Fruit fly (Drosophila melanogaster): Measurements from ENCODE around the gene CG5177.

Gene CG5177

DNA sequence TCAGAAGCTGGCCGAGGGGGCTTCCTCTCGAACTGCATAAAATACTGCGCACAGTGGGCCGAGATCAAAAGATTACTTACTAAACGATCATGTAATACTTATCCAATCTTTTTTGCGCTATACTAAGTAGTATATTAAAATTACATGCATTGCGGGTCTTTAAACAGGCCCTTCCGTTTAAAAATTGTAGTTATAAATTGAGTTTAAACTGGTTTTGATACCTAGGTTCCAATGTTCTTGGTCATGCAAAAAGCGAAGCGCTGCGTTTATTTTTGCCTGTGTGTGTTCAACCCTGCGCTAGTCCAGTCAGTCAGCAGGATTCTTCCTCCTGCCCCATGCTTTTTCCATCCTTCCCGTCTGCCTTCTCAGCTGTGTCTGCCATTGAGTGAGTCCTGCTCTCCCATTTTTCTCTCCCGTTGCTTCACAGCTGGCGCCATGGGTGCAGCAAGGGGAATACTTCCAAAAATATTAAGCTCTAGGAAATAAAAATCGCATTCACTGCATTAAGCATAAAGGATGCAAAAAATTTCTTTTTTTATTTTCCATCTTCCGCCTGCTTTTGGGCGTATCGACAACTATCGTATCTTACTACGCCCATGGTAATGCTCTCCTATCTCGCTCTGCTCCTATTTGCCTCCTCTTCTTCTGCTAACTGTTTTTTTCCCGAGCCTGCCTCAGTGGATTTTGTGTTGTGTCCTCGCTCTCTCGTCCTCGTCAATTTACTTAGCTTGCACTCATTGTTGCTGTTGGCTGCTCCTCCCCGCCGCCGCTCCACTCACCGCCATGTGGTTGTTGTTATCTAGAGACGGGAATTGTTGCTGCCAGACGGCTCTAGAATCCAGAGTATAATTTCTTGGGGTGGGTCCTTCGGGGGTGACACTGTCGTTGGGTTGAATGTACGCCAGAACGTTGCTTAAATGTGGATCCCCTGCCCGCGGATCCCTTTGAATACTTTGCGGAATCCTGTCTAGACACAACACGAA lies 15.6 kb downstream of the CG5177 start (continued):
- TF ChIP-seq dm (GFP tag; optimal IDR thresholded peaks at IDR 0.05) = peak; percentile 42
- peak; percentile 61 for TF ChIP-seq ara (GFP tag; IDR thresholded peaks at IDR 0.05)
- peak; percentile 81 for TF ChIP-seq CG13894 (tag; optimal IDR thresholded peaks at IDR 0.05)
- peak; percentile 26 for TF ChIP-seq sima (GFP tag; optimal IDR thresholded peaks at IDR 0.05)
- peak; percentile 22 for TF ChIP-seq dmrt11E (tag; optimal IDR thresholded peaks at IDR 0.05)
- TF ChIP-seq sqz (GFP tag; optimal IDR thresholded peaks at IDR 0.05) = no peak
- TF ChIP-seq PHDP (tag; optimal IDR thresholded peaks at IDR 0.05) = peak; percentile 73
- TF ChIP-seq Bdp1 (GFP tag; optimal IDR thresholded peaks at IDR 0.05) = peak; percentile 35
- TF ChIP-seq CG6683 (GFP tag; optimal IDR thresholded peaks at IDR 0.05) = peak; percentile 29
- peak; percentile 54; the same call in 2 of the 3 replicates for TF ChIP-seq Aef1 (GFP tag; IDR thresholded peaks at IDR 0.05)
- TF ChIP-seq ERR (GFP tag; optimal IDR thresholded peaks at IDR 0.05) = peak; percentile 69
- TF ChIP-seq mam (GFP tag; optimal IDR thresholded peaks at IDR 0.05) = peak; percentile 88
- TF ChIP-seq slou (GFP tag; optimal IDR thresholded peaks at IDR 0.05) = peak; percentile 61
- TF ChIP-seq Hand (GFP tag; optimal IDR thresholded peaks at IDR 0.05) = peak; percentile 74
- no peak for TF ChIP-seq phol (tag; optimal IDR thresholded peaks at IDR 0.05)
- TF ChIP-seq az2 (GFP tag; optimal IDR thresholded peaks at IDR 0.05) = peak; percentile 17
- peak; percentile 84 for TF ChIP-seq nom (GFP tag; optimal IDR thresholded peaks at IDR 0.05)
- TF ChIP-seq sens (GFP tag) = peak; percentile 90
- TF ChIP-seq CG2889 (GFP tag; IDR thresholded peaks at IDR 0.05) = peak; percentile 59; the same call in 1 of the 3 replicates
- TF ChIP-seq Dll (GFP tag; IDR thresholded peaks at IDR 0.05; ENCODE audit: partially characterized antibody) = no peak
- no peak for TF ChIP-seq Lpt (GFP tag; optimal IDR thresholded peaks at IDR 0.05)
- TF ChIP-seq Hr3 (GFP tag; optimal IDR thresholded peaks at IDR 0.05) = peak; percentile 58
- TF ChIP-seq CG9932 (GFP tag; IDR thresholded peaks at IDR 0.05) = peak; percentile 75
- TF ChIP-seq CG18619 (GFP tag; optimal IDR thresholded peaks at IDR 0.05) = peak; percentile 45
- TF ChIP-seq CG7372 (GFP tag; IDR thresholded peaks at IDR 0.05) = 0 out of 2 replicates have a peak, but pooled peaks have one; percentile 33
- TF ChIP-seq grau (tag; optimal IDR thresholded peaks at IDR 0.05) = peak; percentile 75
- peak; percentile 50 for TF ChIP-seq NK7.1 (GFP tag; optimal IDR thresholded peaks at IDR 0.05)
- peak; percentile 19 for TF ChIP-seq CG2712 (tag; optimal IDR thresholded peaks at IDR 0.05)
- peak; percentile 76 for TF ChIP-seq CG9609 (GFP tag; optimal IDR thresholded peaks at IDR 0.05)
- TF ChIP-seq CG14014 (GFP tag; IDR thresholded peaks at IDR 0.05) = peak; percentile 85
- TF ChIP-seq tin (GFP tag; optimal IDR thresholded peaks at IDR 0.05) = peak; percentile 36
- TF ChIP-seq sug (tag; optimal IDR thresholded peaks at IDR 0.05) = no peak
- TF ChIP-seq CG3847 (GFP tag; IDR thresholded peaks at IDR 0.05) = peak; percentile 62; the same call in 1 of the 2 replicates
- peak; percentile 87 for TF ChIP-seq Rfx (GFP tag; IDR thresholded peaks at IDR 0.05)
- TF ChIP-seq CG4854 (GFP tag; optimal IDR thresholded peaks at IDR 0.05) = no peak
- TF ChIP-seq Ets65A (GFP tag) = peak; percentile 91
- TF ChIP-seq nmo (GFP tag; optimal IDR thresholded peaks at IDR 0.05) = peak; percentile 16
- no peak for TF ChIP-seq CG8290 (GFP tag; optimal IDR thresholded peaks at IDR 0.05)
- peak in 1 of 2 experiments; percentile 62 for TF ChIP-seq CG8290 (tag; optimal IDR thresholded peaks at IDR 0.05)
- TF ChIP-seq pan (optimal IDR thresholded peaks at IDR 0.05) = no peak
- peak in 1 of 2 experiments; percentile 54 for TF ChIP-seq pan (GFP tag; optimal IDR thresholded peaks at IDR 0.05 in 1 of 2, IDR thresholded peaks at IDR 0.05 in 1 of 2)
- peak; percentile 68 for TF ChIP-seq sob (GFP tag; IDR thresholded peaks at IDR 0.05)
- peak; percentile 52 for TF ChIP-seq CG6689 (GFP tag; IDR thresholded peaks at IDR 0.05)
- TF ChIP-seq bowl (GFP tag; IDR thresholded peaks at IDR 0.05) = no peak
- TF ChIP-seq ase (GFP tag; IDR thresholded peaks at IDR 0.05) = 0 out of 3 replicates have a peak, but pooled peaks have one; percentile 13
- peak; percentile 8 for TF ChIP-seq CG14710 (tag; optimal IDR thresholded peaks at IDR 0.05)
- no peak for TF ChIP-seq Fer2 (tag; optimal IDR thresholded peaks at IDR 0.05)
- peak; percentile 75 for TF ChIP-seq sisA (GFP tag; IDR thresholded peaks at IDR 0.05)
- TF ChIP-seq Myb (GFP tag; optimal IDR thresholded peaks at IDR 0.05) = peak; percentile 71
- peak; percentile 92 for TF ChIP-seq slbo (GFP tag; IDR thresholded peaks at IDR 0.05)

Data from whole organism, embryonic.